Worm (Caenorhabditis elegans) whole organism, L2 larva: ENCODE data around the gene Y43F8C.17.

Source experiments
- blmp-1 ChIP-seq: sonication (generic microtip); optimal IDR thresholded peaks from 2 replicates; lab custom pipeline; 2017; ENCODE audit warnings: missing genetic modification characterization, mild to moderate bottlenecking, missing compliant biosample characterization, antibody characterized with exemption, moderate library complexity; ENCODE audit not compliant: insufficient read depth
- lin-11 ChIP-seq: fragments of 150-350 bp; sonication (generic microtip); optimal IDR thresholded peaks from 2 replicates; lab custom pipeline; 2014; ENCODE audit warnings: missing biosample characterization, missing genetic modification characterization, inconsistent platforms, mixed read lengths
- mbf-1 ChIP-seq: sonication (generic microtip); optimal IDR thresholded peaks from 2 replicates; lab custom pipeline; 2017; ENCODE audit warnings: missing biosample characterization, missing genetic modification characterization
- mdl-1 ChIP-seq, 2 experiments: fragments of 150-350 bp in 1 of 2; sonication (generic microtip) in 1 of 2; optimal IDR thresholded peaks; 2 replicates each; lab custom pipeline; 2017; ENCODE audit warnings: missing biosample characterization in 2 of 2, missing genetic modification characterization in 2 of 2
- nhr-11 ChIP-seq: fragments of 150-350 bp; optimal IDR thresholded peaks from 2 replicates; lab custom pipeline; 2014; ENCODE audit warnings: missing biosample characterization, missing genetic modification characterization
- nhr-25 ChIP-seq: fragments of 150-350 bp; sonication (generic microtip); optimal IDR thresholded peaks from 3 replicates; lab custom pipeline; 2014; ENCODE audit warnings: missing biosample characterization, missing genetic modification characterization

DNA sequence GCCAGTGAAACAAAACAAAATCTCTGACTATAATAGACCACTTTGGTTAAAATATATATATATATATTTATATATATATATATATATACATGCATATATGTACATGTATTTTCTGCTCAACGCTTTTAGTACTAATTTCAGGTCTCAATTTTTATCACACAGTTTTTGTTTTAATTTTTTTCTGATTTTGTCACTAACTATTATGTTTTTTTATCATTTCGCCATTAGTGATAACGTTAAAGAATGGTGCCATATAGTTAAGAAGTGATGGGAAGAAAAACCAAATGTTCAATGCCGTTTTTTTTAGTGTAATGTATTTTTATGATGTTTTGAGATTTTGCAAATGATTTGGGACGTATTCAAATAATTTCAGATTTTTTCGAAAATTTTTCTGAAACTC, 38.4 kb downstream of the Y43F8C.17 start:
- TF ChIP-seq nhr-25 (tag; lab: Kevin White, UChicago) (no peak), mdl-1 (tag; optimal IDR thresholded peaks at IDR 0.05; lab: Kevin White, UChicago) (no peak), blmp-1 (no peak), lin-11 (tag; lab: Kevin White, UChicago) (no peak), mbf-1 (tag; lab: Kevin White, UChicago) (no peak), nhr-11 (no peak)
